Worm (Caenorhabditis elegans): ENCODE data around the gene C29H12.6.

C29H12.6 gene

DNA sequence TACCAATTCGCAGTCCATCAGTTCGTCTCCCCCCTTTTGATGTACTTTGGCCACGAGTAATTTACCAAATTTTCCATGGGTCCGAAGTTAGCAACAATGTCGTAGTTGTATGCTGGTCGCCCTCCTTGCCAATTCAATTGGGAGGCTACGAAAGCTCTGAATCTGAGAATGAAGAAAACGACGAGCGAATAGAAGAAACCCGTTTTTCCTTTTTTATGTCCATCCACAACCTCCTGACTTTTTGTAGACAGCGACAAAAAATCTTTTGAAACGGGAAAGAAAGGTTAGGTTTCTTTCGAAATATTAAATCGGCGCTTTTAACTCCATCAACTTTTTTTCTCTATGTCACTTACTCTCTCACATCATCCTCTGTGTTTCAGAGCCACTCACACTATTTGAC lies 24.5 kb upstream of the C29H12.6 start:
- no peak for TF ChIP-seq F13H6.1 (tag; optimal IDR thresholded peaks at IDR 0.05)
- no peak for TF ChIP-seq lsy-2 (tag; optimal IDR thresholded peaks at IDR 0.05)
- no peak for TF ChIP-seq peb-1 (tag; optimal IDR thresholded peaks at IDR 0.05)
- TF ChIP-seq sma-3 (GFP tag; optimal IDR thresholded peaks at IDR 0.05): no peak
- TF ChIP-seq nhr-12 (tag; optimal IDR thresholded peaks at IDR 0.05): no peak
- TF ChIP-seq nhr-129 (tag; optimal IDR thresholded peaks at IDR 0.05): no peak
- TF ChIP-seq blmp-1 (tag; optimal IDR thresholded peaks at IDR 0.05; ENCODE audit: insufficient read depth): no peak
- TF ChIP-seq sem-4 (tag; optimal IDR thresholded peaks at IDR 0.05): no peak
- TF ChIP-seq gmeb-1 (tag; optimal IDR thresholded peaks at IDR 0.05): no peak

DNA sequence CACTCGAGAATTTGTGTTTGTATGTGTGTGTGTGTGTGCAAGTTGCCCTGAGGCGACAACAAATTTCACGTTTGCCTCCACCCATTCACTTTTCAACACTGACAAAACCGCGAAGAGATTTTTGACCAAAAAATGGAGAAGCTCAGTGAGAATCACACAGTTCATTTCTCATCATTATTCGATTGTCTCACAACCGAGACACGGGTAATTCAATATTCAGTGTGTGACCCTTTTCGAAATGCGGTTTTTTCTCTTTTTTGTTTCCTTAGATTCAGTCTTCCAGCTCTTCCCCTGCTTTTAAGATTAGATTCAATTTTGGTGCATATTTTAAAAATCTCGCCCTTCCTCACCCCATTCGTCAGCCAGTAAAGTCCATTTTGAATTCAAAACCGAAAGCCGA lies 21.4 kb upstream of the C29H12.6 start:
- TF ChIP-seq nhr-6 (tag; optimal IDR thresholded peaks at IDR 0.05): no peak
- no peak for TF ChIP-seq ztf-4 (tag; optimal IDR thresholded peaks at IDR 0.05)
- no peak for TF ChIP-seq nhr-12 (tag; optimal IDR thresholded peaks at IDR 0.05)
- no peak for TF ChIP-seq elt-3 (tag; optimal IDR thresholded peaks at IDR 0.05)
- no peak for TF ChIP-seq nhr-77 (tag; optimal IDR thresholded peaks at IDR 0.05)
- TF ChIP-seq fos-1 (tag; optimal IDR thresholded peaks at IDR 0.05): no peak
- TF ChIP-seq zag-1 (tag; optimal IDR thresholded peaks at IDR 0.05): no peak
- no peak for TF ChIP-seq sma-9 (GFP tag; optimal IDR thresholded peaks at IDR 0.05)
- TF ChIP-seq sma-9 (tag; optimal IDR thresholded peaks at IDR 0.05): no peak
- no peak for TF ChIP-seq dmd-4 (tag; optimal IDR thresholded peaks at IDR 0.05)
- TF ChIP-seq R02D3.7 (tag; optimal IDR thresholded peaks at IDR 0.05): no peak
- TF ChIP-seq blmp-1 (tag; optimal IDR thresholded peaks at IDR 0.05; ENCODE audit: insufficient read depth): no peak
- no peak for TF ChIP-seq C34F6.9 (tag; optimal IDR thresholded peaks at IDR 0.05)
- TF ChIP-seq mdl-1 (tag; optimal IDR thresholded peaks at IDR 0.05): no peak
- no peak for TF ChIP-seq nhr-129 (tag; optimal IDR thresholded peaks at IDR 0.05)
- TF ChIP-seq aly-2 (tag; optimal IDR thresholded peaks at IDR 0.05): no peak

DNA sequence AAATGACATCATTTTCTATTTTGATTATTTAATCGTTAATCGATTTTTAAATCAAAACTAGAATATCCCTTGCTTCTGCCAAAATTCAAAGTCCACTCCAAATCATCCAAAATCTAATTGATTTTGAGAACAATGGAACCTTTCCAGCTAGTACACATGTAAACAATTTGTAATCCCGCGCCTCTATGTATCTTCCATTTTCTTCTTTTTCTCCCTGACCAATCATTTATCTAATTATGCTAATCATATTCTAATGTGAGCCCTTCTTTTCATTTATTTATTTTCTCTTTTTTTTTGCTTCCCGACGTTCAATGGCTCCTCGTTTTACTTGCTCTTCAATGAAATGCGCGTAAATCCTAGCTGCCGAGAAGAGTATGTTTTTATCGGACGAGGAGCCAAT lies 20.1 kb upstream of the C29H12.6 start:
- no peak for TF ChIP-seq lsy-2 (tag; optimal IDR thresholded peaks at IDR 0.05)
- TF ChIP-seq sma-3 (GFP tag; optimal IDR thresholded peaks at IDR 0.05): no peak
- TF ChIP-seq mab-5 (tag; optimal IDR thresholded peaks at IDR 0.05): no peak
- no peak for TF ChIP-seq elt-1 (tag; optimal IDR thresholded peaks at IDR 0.05)
- TF ChIP-seq R02D3.7 (tag; optimal IDR thresholded peaks at IDR 0.05): no peak
- no peak for TF ChIP-seq ztf-4 (tag; optimal IDR thresholded peaks at IDR 0.05)
- TF ChIP-seq ZK546.5 (tag; optimal IDR thresholded peaks at IDR 0.05): no peak
- no peak for TF ChIP-seq zag-1 (tag; optimal IDR thresholded peaks at IDR 0.05)
- TF ChIP-seq C34F6.9 (tag; optimal IDR thresholded peaks at IDR 0.05): no peak
- TF ChIP-seq crh-2 (tag; optimal IDR thresholded peaks at IDR 0.05): no peak
- TF ChIP-seq alr-1 (tag; optimal IDR thresholded peaks at IDR 0.05): no peak
- TF ChIP-seq sma-9 (GFP tag; optimal IDR thresholded peaks at IDR 0.05): no peak
- no peak for TF ChIP-seq sma-9 (tag; optimal IDR thresholded peaks at IDR 0.05)
- no peak for TF ChIP-seq peb-1 (tag; optimal IDR thresholded peaks at IDR 0.05)

DNA sequence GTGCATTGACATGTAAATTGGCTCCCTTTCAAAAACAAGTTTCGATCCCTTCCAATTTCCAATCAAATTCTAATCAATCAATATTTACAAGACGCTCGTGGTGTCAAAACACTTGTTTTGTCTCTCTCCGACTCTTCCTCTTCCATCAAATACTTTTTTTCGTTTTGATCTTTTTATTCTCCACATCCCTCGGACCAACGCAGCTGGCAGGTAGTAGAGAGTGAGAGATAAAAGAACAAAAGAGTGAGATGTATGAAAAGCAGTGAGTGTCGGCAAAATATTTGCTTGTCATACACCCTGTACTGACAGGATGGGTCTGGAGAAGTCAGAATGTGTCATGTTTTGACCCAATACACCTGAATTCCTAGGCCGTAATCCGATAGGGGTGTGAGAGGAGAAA lies 18.6 kb upstream of the C29H12.6 start:
- no peak for TF ChIP-seq skn-1 (tag; optimal IDR thresholded peaks at IDR 0.05)
- no peak for TF ChIP-seq nhr-10 (tag; optimal IDR thresholded peaks at IDR 0.05)
- TF ChIP-seq nhr-129 (tag; optimal IDR thresholded peaks at IDR 0.05): peak; percentile 55
- TF ChIP-seq fos-1 (tag; optimal IDR thresholded peaks at IDR 0.05): no peak
- no peak for TF ChIP-seq blmp-1 (tag; optimal IDR thresholded peaks at IDR 0.05; ENCODE audit: insufficient read depth)
- TF ChIP-seq C34F6.9 (tag; optimal IDR thresholded peaks at IDR 0.05): peak; percentile 18
- no peak for TF ChIP-seq lin-39 (tag; optimal IDR thresholded peaks at IDR 0.05)
- no peak for TF ChIP-seq peb-1 (tag; optimal IDR thresholded peaks at IDR 0.05)
- TF ChIP-seq Y55F3AM.14 (GFP tag; optimal IDR thresholded peaks at IDR 0.05): no peak
- peak; percentile 13 for TF ChIP-seq F13H6.1 (tag; optimal IDR thresholded peaks at IDR 0.05)
- no peak for TF ChIP-seq zag-1 (tag; optimal IDR thresholded peaks at IDR 0.05)
- no peak for TF ChIP-seq unc-39 (tag; optimal IDR thresholded peaks at IDR 0.05)

DNA sequence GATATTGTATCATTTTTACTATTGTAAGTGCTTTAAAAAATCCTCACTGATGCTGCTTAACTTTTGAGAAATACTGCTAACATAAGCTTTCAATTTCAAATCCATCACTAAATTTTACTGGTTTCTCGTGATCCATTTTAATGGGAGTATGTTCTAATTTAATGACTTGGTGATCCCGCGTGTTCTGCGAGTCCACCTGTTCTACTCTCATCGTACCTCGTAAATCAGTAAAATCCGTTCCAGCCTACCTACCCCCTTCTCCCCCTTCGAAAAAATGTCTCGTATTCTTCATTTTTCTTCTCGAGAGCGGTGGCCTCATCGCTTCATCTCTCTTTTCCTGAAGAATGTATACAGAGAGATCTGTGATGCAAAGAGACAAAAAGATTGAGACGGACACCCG lies 17.5 kb upstream of the C29H12.6 start:
- TF ChIP-seq elt-3 (tag; optimal IDR thresholded peaks at IDR 0.05): no peak
- TF ChIP-seq sma-9 (GFP tag; optimal IDR thresholded peaks at IDR 0.05): no peak
- TF ChIP-seq sma-9 (tag; optimal IDR thresholded peaks at IDR 0.05): no peak
- TF ChIP-seq dmd-4 (tag; optimal IDR thresholded peaks at IDR 0.05): no peak
- TF ChIP-seq mdl-1 (tag; optimal IDR thresholded peaks at IDR 0.05): no peak
- no peak for TF ChIP-seq nhr-11 (tag; optimal IDR thresholded peaks at IDR 0.05)
- TF ChIP-seq snpc-4 (tag; optimal IDR thresholded peaks at IDR 0.05): no peak
- no peak for TF ChIP-seq fos-1 (tag; optimal IDR thresholded peaks at IDR 0.05)
- TF ChIP-seq ceh-16 (tag; optimal IDR thresholded peaks at IDR 0.05): no peak
- TF ChIP-seq nhr-77 (tag; optimal IDR thresholded peaks at IDR 0.05): no peak
- no peak for TF ChIP-seq Y55F3AM.14 (GFP tag; optimal IDR thresholded peaks at IDR 0.05)
- TF ChIP-seq lin-13 (GFP tag; optimal IDR thresholded peaks at IDR 0.05): no peak
- TF ChIP-seq nhr-6 (tag; optimal IDR thresholded peaks at IDR 0.05): no peak

Measured in whole organism, L2 larva.